Worm (Caenorhabditis elegans) whole organism, late embryonic: Measurements from ENCODE around the gene T26H5.8.

Source experiments
- C08G9.2 ChIP-seq: sonication (generic microtip); optimal IDR thresholded peaks from 2 replicates; lab custom pipeline; 2016; ENCODE audit warnings: mild to moderate bottlenecking, missing genetic modification characterization, moderate library complexity, missing compliant biosample characterization
- ama-1 ChIP-seq: fragments of 150-350 bp; optimal IDR thresholded peaks from 2 replicates; lab custom pipeline; 2014
- elt-2 ChIP-seq: sonication (generic microtip); optimal IDR thresholded peaks from 2 replicates; lab custom pipeline; 2016; ENCODE audit warnings: missing genetic modification reagents, missing genetic modification characterization, missing compliant biosample characterization
- fkh-10 ChIP-seq: fragments of 150-350 bp; optimal IDR thresholded peaks from 2 replicates; lab custom pipeline; 2014; ENCODE audit warnings: missing biosample characterization, missing genetic modification reagents, missing genetic modification characterization
- nfya-1 ChIP-seq: sonication (generic microtip); optimal IDR thresholded peaks from 2 replicates; lab custom pipeline; 2017; ENCODE audit warnings: missing genetic modification characterization, mild to moderate bottlenecking, missing compliant biosample characterization, antibody characterized with exemption, moderate library complexity
- pha-4 ChIP-seq: fragments of 150-350 bp; optimal IDR thresholded peaks from 2 replicates; lab custom pipeline; 2018; ENCODE audit warnings: missing biosample characterization, missing genetic modification reagents, missing genetic modification characterization
- sdc-2 ChIP-seq: sonication (generic microtip); optimal IDR thresholded peaks from 2 replicates; lab custom pipeline; 2016; ENCODE audit warnings: missing genotype, missing genetic modification characterization, missing compliant biosample characterization

DNA sequence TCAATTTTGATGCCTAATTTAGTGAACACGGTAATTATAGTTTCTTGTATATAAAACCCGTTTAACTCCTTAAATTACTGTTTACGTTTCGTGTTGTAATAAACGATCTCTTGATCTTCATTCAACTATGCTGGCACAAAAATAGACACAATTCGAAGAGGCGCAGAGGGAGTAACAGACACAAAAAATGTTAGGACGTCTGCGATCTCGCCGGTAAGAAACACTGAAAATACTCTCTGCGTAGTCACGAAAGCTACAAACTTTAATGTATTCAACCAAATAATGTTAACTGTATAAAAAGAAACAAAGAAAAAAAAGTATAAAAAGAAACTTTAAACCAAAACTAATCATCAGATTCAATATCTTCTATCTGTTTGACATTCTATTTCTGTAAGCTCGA is 51.7 kb downstream of the T26H5.8 start, which contains the start of gene dhs-23:
- TF ChIP-seq ama-1 (lab: Kevin White, UChicago) (no peak), elt-2 (no peak), nfya-1 (tag; lab: Kevin White, UChicago) (no peak), pha-4 (tag; lab: Kevin White, UChicago) (no peak), fkh-10 (no peak), C08G9.2 (no peak), sdc-2 (tag; lab: Kevin White, UChicago) (no peak)
